Fruit fly (Drosophila melanogaster) whole organism, adult: ENCODE measurements around the gene Ets96B.

Experiments
- CG11617 ChIP-seq: fragments of 200-800 bp; sonication (Bioruptor generic); optimal IDR thresholded peaks from 2 replicates; lab custom pipeline; 2017; ENCODE audit warnings: mild to moderate bottlenecking, missing biosample characterization, missing genetic modification reagents, missing genetic modification characterization
- CG12768 ChIP-seq: fragments of 200-800 bp; sonication (Bioruptor generic); optimal IDR thresholded peaks from 2 replicates; lab custom pipeline; 2017; ENCODE audit warnings: missing biosample characterization, missing genetic modification characterization, mild to moderate bottlenecking, moderate library complexity, missing genetic modification reagents
- CG14711 ChIP-seq: fragments of 200-800 bp; sonication (Bioruptor generic); optimal IDR thresholded peaks from 2 replicates; lab custom pipeline; 2018; ENCODE audit warnings: missing biosample characterization, mild to moderate bottlenecking, missing genetic modification characterization, moderate library complexity
- CG1620 ChIP-seq: fragments of 200-800 bp; sonication (Bioruptor generic); optimal IDR thresholded peaks from 2 replicates; lab custom pipeline; 2016; ENCODE audit warnings: missing biosample characterization, missing genetic modification characterization
- CG33017 ChIP-seq: fragments of 200-800 bp; sonication (Bioruptor generic); optimal IDR thresholded peaks from 2 replicates; lab custom pipeline; 2018; ENCODE audit warnings: missing biosample characterization, mild to moderate bottlenecking, missing genetic modification characterization, moderate library complexity
- CG5204 ChIP-seq: fragments of 200-800 bp; sonication (Bioruptor generic); optimal IDR thresholded peaks from 2 replicates; lab custom pipeline; 2016; ENCODE audit warnings: missing biosample characterization, missing genetic modification characterization
- CG7045 ChIP-seq: fragments of 200-800 bp; sonication (Bioruptor generic); optimal IDR thresholded peaks from 2 replicates; lab custom pipeline; 2017; ENCODE audit warnings: missing biosample characterization, mild to moderate bottlenecking, missing genetic modification characterization
- CG7101 ChIP-seq: fragments of 200-800 bp; sonication (Bioruptor generic); optimal IDR thresholded peaks from 2 replicates; lab custom pipeline; 2018; ENCODE audit warnings: missing biosample characterization, mild to moderate bottlenecking, missing genetic modification characterization, moderate library complexity
- Clk ChIP-seq: fragments of 200-800 bp; sonication (Bioruptor generic); optimal IDR thresholded peaks from 2 replicates; lab custom pipeline; 2017; ENCODE audit warnings: missing biosample characterization, missing genetic modification characterization
- Crg-1 ChIP-seq: fragments of 200-800 bp; sonication (Bioruptor generic); optimal IDR thresholded peaks from 2 replicates; lab custom pipeline; 2016; ENCODE audit warnings: missing biosample characterization, missing genetic modification characterization
- Hr96 ChIP-seq: fragments of 200-800 bp; sonication (Bioruptor generic); optimal IDR thresholded peaks from 2 replicates; lab custom pipeline; 2016; ENCODE audit warnings: missing biosample characterization, missing genetic modification characterization
- Mnt ChIP-seq: fragments of 200-800 bp; sonication (Bioruptor generic); optimal IDR thresholded peaks from 2 replicates; lab custom pipeline; 2016; ENCODE audit warnings: missing biosample characterization, mild to moderate bottlenecking, missing genetic modification characterization
- bab1 ChIP-seq: fragments of 200-800 bp; sonication (Bioruptor generic); optimal IDR thresholded peaks from 3 replicates; lab custom pipeline; 2019; ENCODE audit warnings: missing biosample characterization, mild to moderate bottlenecking, missing genetic modification characterization, moderate library complexity
- cic ChIP-seq: fragments of 200-800 bp; sonication (Bioruptor generic); optimal IDR thresholded peaks from 2 replicates; lab custom pipeline; 2017; ENCODE audit warnings: missing biosample characterization, mild to moderate bottlenecking, missing genetic modification characterization, moderate library complexity
- cnc ChIP-seq, 2 experiments: fragments of >200 bp; optimal IDR thresholded peaks; 2 replicates each; lab custom pipeline; 2017
- kay ChIP-seq: fragments of 200-800 bp; sonication (Bioruptor generic); peaks from one replicate; lab custom pipeline; 2016; ENCODE audit warnings: missing biosample characterization, missing genetic modification characterization, borderline replicate concordance
- ovo ChIP-seq: fragments of 200-800 bp; sonication (Bioruptor generic); optimal IDR thresholded peaks from 2 replicates; lab custom pipeline; 2016; ENCODE audit warnings: missing biosample characterization, missing genetic modification characterization
- pad ChIP-seq: fragments of 200-800 bp; sonication (Bioruptor generic); optimal IDR thresholded peaks from 3 replicates; lab custom pipeline; 2017; ENCODE audit warnings: missing biosample characterization, missing genetic modification characterization, mild to moderate bottlenecking, moderate library complexity, missing genetic modification reagents
- tj ChIP-seq: fragments of 200-800 bp; sonication (Bioruptor generic); optimal IDR thresholded peaks from 3 replicates; lab custom pipeline; 2017; ENCODE audit warnings: missing biosample characterization, mild to moderate bottlenecking, missing genetic modification characterization, moderate library complexity
- toe ChIP-seq: fragments of 200-800 bp; sonication (Bioruptor generic); optimal IDR thresholded peaks from 2 replicates; lab custom pipeline; 2016; ENCODE audit warnings: missing biosample characterization, missing genetic modification characterization

Gene Ets96B

dm6 chr3R:24787734-24788133 lies at the start of gene Ets96B:
Gene Ets96B (plus strand): TSS chr3R:24788054.
- no peak for TF ChIP-seq Hr96 (GFP tag; lab: Kevin White, UChicago)
- TF ChIP-seq toe (GFP tag; lab: Kevin White, UChicago): no peak
- no peak for TF ChIP-seq cnc (optimal IDR thresholded peaks at IDR 0.05; lab: Kevin White, UChicago)
- no peak for TF ChIP-seq CG14711 (tag; lab: Kevin White, UChicago)
- no peak for TF ChIP-seq pad
- no peak for TF ChIP-seq Crg-1
- no peak for TF ChIP-seq CG11617
- TF ChIP-seq tj (GFP tag; lab: Kevin White, UChicago): no peak

- TF ChIP-seq CG14711 (tag; lab: Kevin White, UChicago) (no peak), Clk (GFP tag; lab: Kevin White, UChicago) (no peak), CG7101 (tag; lab: Kevin White, UChicago) (no peak), tj (GFP tag; lab: Kevin White, UChicago) (no peak), CG1620 (no peak)
Measured at dm6 chr3R:24749055-24749992, 38.5 kb upstream of the Ets96B start, which contains the start of gene tld. Gene tld (plus strand): TSS chr3R:24749731.

- peak; percentile 58 for TF ChIP-seq toe (GFP tag; lab: Kevin White, UChicago)
- no peak for TF ChIP-seq CG11617
- TF ChIP-seq CG12768 (GFP tag; lab: Kevin White, UChicago): no peak
- no peak for TF ChIP-seq Clk (GFP tag; lab: Kevin White, UChicago)
- TF ChIP-seq cnc (optimal IDR thresholded peaks at IDR 0.05; lab: Kevin White, UChicago): no peak
- TF ChIP-seq CG7101 (tag; lab: Kevin White, UChicago): peak; percentile 12
- peak; percentile 45 for TF ChIP-seq CG1620
- TF ChIP-seq Hr96 (GFP tag; lab: Kevin White, UChicago): no peak
- TF ChIP-seq Crg-1: no peak
- TF ChIP-seq kay (GFP tag; lab: Kevin White, UChicago): peak; percentile 52
- peak; percentile 28 for TF ChIP-seq bab1 (GFP tag; lab: Kevin White, UChicago)
- no peak for TF ChIP-seq Mnt
- peak; percentile 42 for TF ChIP-seq CG5204 (GFP tag; lab: Kevin White, UChicago)
- no peak for TF ChIP-seq CG33017 (tag; lab: Kevin White, UChicago)
- no peak for TF ChIP-seq ovo (GFP tag; lab: Kevin White, UChicago)
- no peak for TF ChIP-seq CG7045 (GFP tag; lab: Kevin White, UChicago)
- TF ChIP-seq cic (GFP tag; lab: Kevin White, UChicago): no peak
- TF ChIP-seq tj (GFP tag; lab: Kevin White, UChicago): no peak
- TF ChIP-seq CG14711 (tag; lab: Kevin White, UChicago): peak; percentile 17
- TF ChIP-seq pad: no peak
Measured at dm6 chr3R:24753561-24754027, 34.3 kb upstream of the Ets96B start, which contains the start of gene asp. Gene asp (plus strand): TSS chr3R:24753849.

dm6 chr3R:24764971-24765370 lies 22.9 kb upstream of the Ets96B start, which contains the start of gene AstA:
Gene AstA (minus strand): TSS chr3R:24765071.
- TF ChIP-seq CG33017 (tag; lab: Kevin White, UChicago): no peak
- TF ChIP-seq CG7101 (tag; lab: Kevin White, UChicago): no peak
- TF ChIP-seq CG1620: no peak
- no peak for TF ChIP-seq CG7045 (GFP tag; lab: Kevin White, UChicago)
- TF ChIP-seq Crg-1: no peak
- no peak for TF ChIP-seq CG14711 (tag; lab: Kevin White, UChicago)

- TF ChIP-seq kay (GFP tag; lab: Kevin White, UChicago): peak; percentile 21
- TF ChIP-seq ovo (GFP tag; lab: Kevin White, UChicago): no peak
- no peak for TF ChIP-seq CG7045 (GFP tag; lab: Kevin White, UChicago)
Measured at dm6 chr3R:24766684-24767083, 21.2 kb upstream of the Ets96B start.

- no peak for TF ChIP-seq CG12768 (GFP tag; lab: Kevin White, UChicago)
- no peak for TF ChIP-seq CG33017 (tag; lab: Kevin White, UChicago)
- no peak for TF ChIP-seq toe (GFP tag; lab: Kevin White, UChicago)
- no peak for TF ChIP-seq pad
- TF ChIP-seq bab1 (GFP tag; lab: Kevin White, UChicago): no peak
- no peak for TF ChIP-seq CG1620
- no peak for TF ChIP-seq CG5204 (GFP tag; lab: Kevin White, UChicago)
- TF ChIP-seq cic (GFP tag; lab: Kevin White, UChicago): no peak
- no peak for TF ChIP-seq CG14711 (tag; lab: Kevin White, UChicago)
- no peak for TF ChIP-seq CG7101 (tag; lab: Kevin White, UChicago)
- no peak for TF ChIP-seq CG11617
- no peak for TF ChIP-seq Clk (GFP tag; lab: Kevin White, UChicago)
- TF ChIP-seq tj (GFP tag; lab: Kevin White, UChicago): no peak
- TF ChIP-seq Mnt: no peak
Measured at dm6 chr3R:24767667-24768340, 20.1 kb upstream of the Ets96B start.
